Fruit fly (Drosophila melanogaster): ENCODE results near the gene Xrcc2.

Gene Xrcc2

DNA sequence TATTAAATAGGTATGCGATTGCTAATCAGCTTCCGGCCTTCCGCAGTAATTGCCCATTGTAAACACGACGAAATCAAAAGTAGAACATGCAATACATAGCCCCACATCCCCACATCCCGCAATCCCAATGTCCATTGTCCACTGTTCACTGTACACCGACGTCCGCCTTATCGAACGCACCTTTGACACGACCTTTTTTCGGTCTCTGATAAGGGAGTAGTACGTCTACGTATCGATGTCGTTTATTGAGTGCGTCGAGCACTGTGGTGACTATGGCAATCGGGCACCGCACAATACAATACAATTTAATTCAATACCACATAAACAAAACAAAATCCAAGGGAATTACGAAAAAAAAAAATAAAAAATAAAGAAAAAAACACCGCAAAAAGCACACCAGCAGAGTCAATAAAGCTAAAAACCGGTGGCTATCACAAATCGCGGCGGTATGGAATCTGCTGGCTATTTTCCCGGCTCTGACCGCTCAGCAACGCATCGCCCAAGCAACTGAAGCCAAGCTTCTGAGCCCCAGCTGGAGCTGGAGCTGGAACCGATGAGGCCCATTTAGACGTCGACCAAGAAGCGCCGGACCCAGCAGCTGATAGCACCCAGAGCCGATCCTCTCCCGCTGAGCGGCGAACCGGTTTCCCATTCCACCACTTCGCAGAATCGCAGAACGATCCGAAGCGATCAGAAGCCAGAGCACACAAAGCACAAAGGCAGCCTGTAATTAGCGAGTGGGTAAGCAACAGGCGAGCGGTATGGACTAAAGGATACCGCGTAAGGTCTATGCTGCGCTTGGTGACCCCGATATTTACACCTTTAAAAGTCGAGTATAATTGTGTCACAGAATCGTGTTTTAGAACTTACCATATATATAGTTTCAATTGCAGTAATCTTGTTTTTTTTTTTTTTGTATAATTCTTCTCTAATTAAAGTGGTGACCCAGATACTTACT is 16.4 kb upstream of the Xrcc2 start, which contains the start of gene Hayan (continued):
- TF ChIP-seq CG4328 (GFP tag; optimal IDR thresholded peaks at IDR 0.05) (no peak), CG9727 (GFP tag; optimal IDR thresholded peaks at IDR 0.05) (no peak), cwo (GFP tag; optimal IDR thresholded peaks at IDR 0.05) (no peak), croc (GFP tag; conservative IDR thresholded peaks at IDR 0.05) (no peak), br (optimal IDR thresholded peaks at IDR 0.05) (no peak), sima (GFP tag; optimal IDR thresholded peaks at IDR 0.05) (no peak), seq (GFP tag; IDR thresholded peaks at IDR 0.05) (no peak), CG12769 (tag; optimal IDR thresholded peaks at IDR 0.05) (peak; percentile 15), chinmo (GFP tag; IDR thresholded peaks at IDR 0.05; ENCODE audit: partially characterized antibody) (0 out of 4 replicates have a peak, but pooled peaks have one; percentile 63), CG33557 (GFP tag; optimal IDR thresholded peaks at IDR 0.05) (no peak), CG17359 (tag; optimal IDR thresholded peaks at IDR 0.05) (peak; percentile 44), Ravus (GFP tag; IDR thresholded peaks at IDR 0.05) (no peak), CG13287 (GFP tag; IDR thresholded peaks at IDR 0.05; ENCODE audit: partially characterized antibody) (peak; percentile 18; the same call in 1 of the 2 replicates), cas (GFP tag; IDR thresholded peaks at IDR 0.05) (no peak), z (GFP tag; IDR thresholded peaks at IDR 0.05) (no peak), aop (GFP tag; IDR thresholded peaks at IDR 0.05) (no peak), H2.0 (GFP tag; IDR thresholded peaks at IDR 0.05) (no peak), MESR4 (GFP tag; optimal IDR thresholded peaks at IDR 0.05) (no peak), ara (GFP tag; IDR thresholded peaks at IDR 0.05) (no peak), Dll (GFP tag; IDR thresholded peaks at IDR 0.05; ENCODE audit: partially characterized antibody) (no peak), H15 (GFP tag; IDR thresholded peaks at IDR 0.05) (no peak), CG7928 (GFP tag; optimal IDR thresholded peaks at IDR 0.05) (no peak), CG31224 (GFP tag; IDR thresholded peaks at IDR 0.05) (no peak), Atf-2 (GFP tag; optimal IDR thresholded peaks at IDR 0.05) (no peak), CG3838 (GFP tag; optimal IDR thresholded peaks at IDR 0.05) (no peak), CG8765 (GFP tag; IDR thresholded peaks at IDR 0.05) (no peak), cg (GFP tag; optimal IDR thresholded peaks at IDR 0.05) (no peak), CG14965 (GFP tag; optimal IDR thresholded peaks at IDR 0.05; ENCODE audit: borderline replicate concordance) (no peak), Ets65A (GFP tag) (no peak), CkIIα-i1 (GFP tag; IDR thresholded peaks at IDR 0.05) (no peak), CG5953 (GFP tag; IDR thresholded peaks at IDR 0.05) (no peak), unc-4 (GFP tag; IDR thresholded peaks at IDR 0.05; ENCODE audit: partially characterized antibody) (no peak), bsh (GFP tag; optimal IDR thresholded peaks at IDR 0.05) (peak in 1 of 2 experiments; percentile 25), CG10366 (GFP tag; IDR thresholded peaks at IDR 0.05) (no peak), pum (GFP tag; optimal IDR thresholded peaks at IDR 0.05) (no peak), D19A (tag; optimal IDR thresholded peaks at IDR 0.05) (no peak), vvl (GFP tag; IDR thresholded peaks at IDR 0.05) (0 out of 2 replicates have a peak, but pooled peaks have one; percentile 17), Doc2 (GFP tag; IDR thresholded peaks at IDR 0.05) (no peak), CG6254 (GFP tag; optimal IDR thresholded peaks at IDR 0.05) (no peak), Bteb2 (GFP tag; optimal IDR thresholded peaks at IDR 0.05) (no peak), ERR (GFP tag; optimal IDR thresholded peaks at IDR 0.05) (no peak), kah (GFP tag; optimal IDR thresholded peaks at IDR 0.05) (no peak), CG4820 (GFP tag; optimal IDR thresholded peaks at IDR 0.05) (no peak), CG9609 (GFP tag; optimal IDR thresholded peaks at IDR 0.05) (no peak), dmrt99B (tag; optimal IDR thresholded peaks at IDR 0.05) (no peak), ATbp (GFP tag; optimal IDR thresholded peaks at IDR 0.05) (no peak), Tbp (GFP tag; optimal IDR thresholded peaks at IDR 0.05) (no peak), CG4707 (GFP tag; optimal IDR thresholded peaks at IDR 0.05) (no peak), Med (GFP tag) (peak; percentile 44), shn (GFP tag; optimal IDR thresholded peaks at IDR 0.05) (no peak)

All from whole organism, embryonic.